Worm (Caenorhabditis elegans): ENCODE results near the gene oatr-1.

Gene oatr-1

ce11 chrIII:6415306-6415973, 19.5 kb upstream of the oatr-1 start, which contains the start of gene nas-4 (continued):
- peak; percentile 70 for TF ChIP-seq nhr-10 (tag; optimal IDR thresholded peaks at IDR 0.05)

DNA sequence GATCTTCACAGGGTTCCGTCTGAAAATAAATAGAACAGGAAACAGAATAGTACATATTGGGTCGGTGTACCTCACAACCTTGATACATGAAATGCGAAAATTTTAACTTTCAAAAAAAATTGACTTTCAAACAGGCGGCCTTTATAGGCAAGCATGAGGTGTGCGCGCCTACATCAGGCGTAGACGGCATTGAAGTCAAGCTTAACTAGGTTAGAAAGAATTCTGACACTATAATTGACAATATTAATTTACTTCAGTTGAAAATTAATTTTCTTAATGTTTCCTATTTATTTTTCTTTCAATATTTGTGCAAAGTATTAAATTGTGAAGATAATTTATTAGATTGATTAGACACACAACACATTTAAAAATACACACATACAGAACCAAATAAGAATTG, 15.9 kb upstream of the oatr-1 start, which contains the start of gene C05D11.5:
Gene C05D11.5 (minus strand): TSS at position 101 of the 400 bp plus-strand sequence.
- no peak for TF ChIP-seq F37D6.2 (tag; optimal IDR thresholded peaks at IDR 0.05)
- TF ChIP-seq nhr-76 (tag; optimal IDR thresholded peaks at IDR 0.05): no peak
- no peak for TF ChIP-seq mdl-1 (tag; optimal IDR thresholded peaks at IDR 0.05)
- TF ChIP-seq jun-1 (tag; optimal IDR thresholded peaks at IDR 0.05): no peak
- TF ChIP-seq lin-15B (tag; optimal IDR thresholded peaks at IDR 0.05): no peak
- TF ChIP-seq ZK337.2 (GFP tag; IDR thresholded peaks at IDR 0.05): no peak
- TF ChIP-seq ceh-28 (tag; optimal IDR thresholded peaks at IDR 0.05): no peak
- no peak for TF ChIP-seq F44E2.7 (GFP tag; IDR thresholded peaks at IDR 0.05)
- TF ChIP-seq rbr-2 (tag; optimal IDR thresholded peaks at IDR 0.05): no peak
- TF ChIP-seq ztf-11 (tag; optimal IDR thresholded peaks at IDR 0.05): no peak
- no peak for TF ChIP-seq Y75B8A.6 (GFP tag; IDR thresholded peaks at IDR 0.05)
- TF ChIP-seq ztf-7 (tag; optimal IDR thresholded peaks at IDR 0.05): no peak
- no peak for TF ChIP-seq nhr-42 (GFP tag; IDR thresholded peaks at IDR 0.05)
- no peak for TF ChIP-seq attf-4 (tag; optimal IDR thresholded peaks at IDR 0.05)
- TF ChIP-seq Y48G9A.11 (GFP tag; IDR thresholded peaks at IDR 0.05): no peak
- TF ChIP-seq dmd-6 (GFP tag; IDR thresholded peaks at IDR 0.05): no peak
- no peak for TF ChIP-seq fkh-10 (GFP tag; optimal IDR thresholded peaks at IDR 0.05)
- TF ChIP-seq nhr-48 (tag; optimal IDR thresholded peaks at IDR 0.05): no peak
- no peak for TF ChIP-seq sdz-12 (GFP tag; optimal IDR thresholded peaks at IDR 0.05)
- no peak for TF ChIP-seq lin-38 (GFP tag; IDR thresholded peaks at IDR 0.05)

DNA sequence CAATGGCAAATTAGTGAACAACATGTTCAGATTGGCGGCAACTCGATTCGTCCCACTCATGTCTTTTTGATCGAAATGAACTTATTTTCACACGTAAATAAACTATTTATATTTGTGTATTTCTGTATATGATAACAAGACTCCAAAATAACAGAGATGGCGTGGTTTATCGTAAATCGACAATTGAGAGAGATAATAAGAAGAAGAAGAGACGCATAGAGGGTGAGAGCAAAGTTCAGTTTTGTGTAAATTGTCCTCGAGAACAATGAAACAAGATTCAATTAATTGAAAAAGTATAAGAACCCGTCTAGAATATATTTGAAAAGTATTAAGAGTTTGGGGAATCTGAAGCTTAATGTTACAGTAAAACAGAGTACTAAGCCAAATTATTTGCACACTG, 15.4 kb upstream of the oatr-1 start:
- TF ChIP-seq snpc-1.2 (GFP tag; IDR thresholded peaks at IDR 0.05) (no peak), lsy-2 (tag; optimal IDR thresholded peaks at IDR 0.05) (peak in 1 of 2 experiments; percentile 16), ZK546.5 (tag; optimal IDR thresholded peaks at IDR 0.05) (no peak), dmd-6 (GFP tag; IDR thresholded peaks at IDR 0.05) (peak; percentile 15; the same call in 1 of the 2 replicates), nhr-28 (tag; optimal IDR thresholded peaks at IDR 0.05) (peak; percentile 36), T20F7.1 (GFP tag; optimal IDR thresholded peaks at IDR 0.05) (peak; percentile 35), dve-1 (tag; optimal IDR thresholded peaks at IDR 0.05; ENCODE audit: insufficient read depth) (peak; percentile 24), fkh-10 (GFP tag; optimal IDR thresholded peaks at IDR 0.05) (no peak), R02D3.7 (tag; optimal IDR thresholded peaks at IDR 0.05) (peak; percentile 14)

DNA sequence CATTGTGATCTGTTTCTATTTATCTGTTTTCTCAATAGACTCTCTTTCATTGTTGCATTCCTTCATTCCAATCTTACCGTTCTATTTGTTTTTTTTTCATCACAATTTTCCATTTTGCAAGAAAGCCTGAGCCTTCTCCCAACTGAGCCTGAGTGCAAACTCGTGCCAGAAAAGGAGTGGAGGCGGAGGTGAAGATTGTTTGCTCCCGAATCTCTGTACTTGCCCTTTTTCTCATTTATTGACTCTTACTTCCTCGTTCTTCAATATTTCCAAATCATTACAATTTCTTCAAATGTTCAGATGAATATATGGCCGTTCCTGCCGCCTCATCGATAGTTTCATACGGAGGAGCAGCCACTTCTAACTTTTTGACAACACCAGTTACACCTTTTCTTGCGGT, 10.8 kb upstream of the oatr-1 start, which contains the start of gene let-756:
Gene let-756 (plus strand): TSS at position 301 of the 400 bp plus-strand sequence.
- TF ChIP-seq cey-2 (tag; optimal IDR thresholded peaks at IDR 0.05; ENCODE audit: borderline replicate concordance, insufficient read depth): no peak
- no peak for TF ChIP-seq dpl-1 (GFP tag; optimal IDR thresholded peaks at IDR 0.05)
- no peak for TF ChIP-seq unc-39 (tag; optimal IDR thresholded peaks at IDR 0.05)
- no peak for TF ChIP-seq nhr-102 (tag; optimal IDR thresholded peaks at IDR 0.05)
- TF ChIP-seq nhr-111 (GFP tag; optimal IDR thresholded peaks at IDR 0.05): no peak
- TF ChIP-seq nhr-11 (tag; optimal IDR thresholded peaks at IDR 0.05): no peak
- no peak for TF ChIP-seq lin-1 (GFP tag; IDR thresholded peaks at IDR 0.05)
- TF ChIP-seq zip-2 (tag; optimal IDR thresholded peaks at IDR 0.05): no peak
- no peak for TF ChIP-seq dve-1 (tag; optimal IDR thresholded peaks at IDR 0.05; ENCODE audit: insufficient read depth)
- TF ChIP-seq mep-1 (tag; optimal IDR thresholded peaks at IDR 0.05): no peak
- TF ChIP-seq ceh-44 (GFP tag; IDR thresholded peaks at IDR 0.05): no peak
- no peak for TF ChIP-seq ces-1 (GFP tag; optimal IDR thresholded peaks at IDR 0.05)
- no peak for TF ChIP-seq nhr-25 (tag; optimal IDR thresholded peaks at IDR 0.05; ENCODE audit: borderline replicate concordance, insufficient read depth)
